Worm (Caenorhabditis elegans) whole organism, L4/young adult: Measurements from ENCODE around the gene Y116A8C.33.
"Not testable (repeated sequence)": the region's sequence is repeated elsewhere in the genome, so short reads cannot be mapped to it uniquely, and the experiment has no call there.

Source experiments
- W03F9.2 ChIP-seq: fragments of 150-350 bp; optimal IDR thresholded peaks from 2 replicates; lab custom pipeline; 2014; ENCODE audit warnings: missing biosample characterization, missing genetic modification characterization
- dao-5 ChIP-seq: sonication (generic microtip); optimal IDR thresholded peaks from 2 replicates; lab custom pipeline; 2016; ENCODE audit warnings: missing genotype, missing genetic modification characterization, moderate library complexity, missing compliant biosample characterization
- him-1 ChIP-seq: sonication (generic microtip); optimal IDR thresholded peaks from 2 replicates; lab custom pipeline; 2016; ENCODE audit warnings: missing genotype, missing genetic modification reagents, missing genetic modification characterization, missing compliant biosample characterization

Gene Y116A8C.33

ce11 chrIV:17111813-17112212 is at the start of gene Y116A8C.33:
Gene Y116A8C.33, plus strand, starts transcription at chrIV:17112113.
- TF ChIP-seq dao-5 (no peak), W03F9.2 (tag; lab: Kevin White, UChicago) (no peak), him-1 (tag; lab: Kevin White, UChicago) (no peak)

ce11 chrIV:17063700-17064099 is 48.2 kb upstream of the Y116A8C.33 start, which contains the start of gene Y116A8C.467:
Gene Y116A8C.467, minus strand, starts transcription at chrIV:17063800.
- TF ChIP-seq W03F9.2 (tag; lab: Kevin White, UChicago); him-1 (tag; lab: Kevin White, UChicago); dao-5: not testable (repeated sequence)

ce11 chrIV:17064937-17065336 is 47.0 kb upstream of the Y116A8C.33 start, which contains the start of gene Y116A8C.465:
Gene Y116A8C.465, plus strand, starts transcription at chrIV:17065237.
- not testable (repeated sequence) for TF ChIP-seq W03F9.2 (tag; lab: Kevin White, UChicago); him-1 (tag; lab: Kevin White, UChicago); dao-5

ce11 chrIV:17070791-17071190 is 41.1 kb upstream of the Y116A8C.33 start, which contains the start of gene Y116A8C.24:
Gene Y116A8C.24, minus strand, starts transcription at chrIV:17070891.
- TF ChIP-seq dao-5; W03F9.2 (tag; lab: Kevin White, UChicago); him-1 (tag; lab: Kevin White, UChicago): not testable (repeated sequence)

ce11 chrIV:17078649-17079048 is 33.3 kb upstream of the Y116A8C.33 start, which contains the start of gene Y116A8C.25:
Gene Y116A8C.25, minus strand, starts transcription at chrIV:17078749.
- TF ChIP-seq dao-5: no peak
- TF ChIP-seq him-1 (tag; lab: Kevin White, UChicago): no peak
- TF ChIP-seq W03F9.2 (tag; lab: Kevin White, UChicago): no peak

ce11 chrIV:17084317-17084716 is 27.6 kb upstream of the Y116A8C.33 start:
- TF ChIP-seq dao-5: no peak
- TF ChIP-seq W03F9.2 (tag; lab: Kevin White, UChicago): no peak
- no peak for TF ChIP-seq him-1 (tag; lab: Kevin White, UChicago)

ce11 chrIV:17084839-17085238 is 27.1 kb upstream of the Y116A8C.33 start:
- TF ChIP-seq dao-5: no peak
- no peak for TF ChIP-seq W03F9.2 (tag; lab: Kevin White, UChicago)
- no peak for TF ChIP-seq him-1 (tag; lab: Kevin White, UChicago)

- TF ChIP-seq dao-5 (peak; percentile 31), W03F9.2 (tag; lab: Kevin White, UChicago) (peak; percentile 89), him-1 (tag; lab: Kevin White, UChicago) (peak; percentile 39)
These were observed 24.4 kb upstream of the Y116A8C.33 start, which contains the start of the genes snx-13 and snr-1 for ce11 chrIV:17087384-17088099. Gene snx-13, minus strand, starts transcription at chrIV:17087438. Gene snr-1, plus strand, starts transcription at chrIV:17088049.

ce11 chrIV:17088849-17089248 is 23.1 kb upstream of the Y116A8C.33 start, which contains the start of gene Y116A8C.43:
Gene Y116A8C.43, plus strand, starts transcription at chrIV:17088851.
- TF ChIP-seq dao-5 (no peak), him-1 (tag; lab: Kevin White, UChicago) (no peak), W03F9.2 (tag; lab: Kevin White, UChicago) (no peak)

ce11 chrIV:17093701-17094100 is 18.2 kb upstream of the Y116A8C.33 start, which contains the start of gene Y116A8C.29:
Gene Y116A8C.29, plus strand, starts transcription at chrIV:17094028.
- TF ChIP-seq him-1 (tag; lab: Kevin White, UChicago) (no peak), W03F9.2 (tag; lab: Kevin White, UChicago) (no peak), dao-5 (no peak)

ce11 chrIV:17096168-17096567 is 15.7 kb upstream of the Y116A8C.33 start, which contains the start of gene Y116A8C.27:
Gene Y116A8C.27, minus strand, starts transcription at chrIV:17096268.
- TF ChIP-seq dao-5 (no peak), him-1 (tag; lab: Kevin White, UChicago) (no peak), W03F9.2 (tag; lab: Kevin White, UChicago) (no peak)

ce11 chrIV:17099113-17099512 is 12.8 kb upstream of the Y116A8C.33 start:
- no peak for TF ChIP-seq W03F9.2 (tag; lab: Kevin White, UChicago)
- TF ChIP-seq dao-5: no peak
- TF ChIP-seq him-1 (tag; lab: Kevin White, UChicago): no peak

ce11 chrIV:17100148-17100547 is 11.8 kb upstream of the Y116A8C.33 start, which contains the start of gene bca-2:
Gene bca-2, minus strand, starts transcription at chrIV:17100248.
- TF ChIP-seq dao-5 (no peak), W03F9.2 (tag; lab: Kevin White, UChicago) (no peak), him-1 (tag; lab: Kevin White, UChicago) (no peak)
